Fruit fly (Drosophila melanogaster) whole organism, embryonic: ENCODE data around the gene CG18596.

Experiments
- Ada2b ChIP-seq: fragments of 200-800 bp; sonication (Bioruptor generic); IDR thresholded peaks from 2 replicates; pipeline ENCODE4 v1.3.6; 2022; ENCODE audit warnings: missing biosample characterization, missing genetic modification characterization
- Atf3 ChIP-seq: fragments of 200-800 bp; sonication (Bioruptor generic); optimal IDR thresholded peaks from 3 replicates; lab custom pipeline; 2016; ENCODE audit warnings: missing biosample characterization, missing genetic modification characterization
- Atf6 ChIP-seq: fragments of 200-800 bp; sonication (Bioruptor generic); IDR thresholded peaks from 2 replicates; pipeline ENCODE4 v1.3.6; 2022; ENCODE audit warnings: missing biosample characterization, missing genetic modification characterization
- CG1024 ChIP-seq: fragments of 200-800 bp; sonication (Bioruptor generic); IDR thresholded peaks from 2 replicates; pipeline ENCODE4 v1.3.6; 2022; ENCODE audit warnings: missing biosample characterization, missing genetic modification characterization
- CG10274 ChIP-seq: fragments of 200-800 bp; sonication (Bioruptor generic); optimal IDR thresholded peaks from 3 replicates; lab custom pipeline; 2017; ENCODE audit warnings: missing biosample characterization, mild to moderate bottlenecking, missing genetic modification characterization
- CG11093 ChIP-seq: fragments of 200-800 bp; sonication (Bioruptor generic); IDR thresholded peaks from 3 replicates; pipeline ENCODE4 v1.3.6; 2022; ENCODE audit warnings: missing biosample characterization, missing genetic modification characterization
- CG11247 ChIP-seq: fragments of 200-800 bp; sonication (Bioruptor generic); IDR thresholded peaks from 2 replicates; pipeline ENCODE4 v1.3.6; 2022; ENCODE audit warnings: missing biosample characterization, missing genetic modification characterization
- CG12071 ChIP-seq: fragments of 200-800 bp; sonication (Bioruptor generic); optimal IDR thresholded peaks from 3 replicates; lab custom pipeline; 2018; ENCODE audit warnings: missing biosample characterization, mild to moderate bottlenecking, missing genetic modification characterization
- CG12236 ChIP-seq: fragments of 200-800 bp; sonication (Bioruptor generic); optimal IDR thresholded peaks from 2 replicates; lab custom pipeline; 2016; ENCODE audit warnings: missing biosample characterization, missing genetic modification characterization
- CG13123 ChIP-seq: fragments of 200-800 bp; sonication (Bioruptor generic); optimal IDR thresholded peaks from 2 replicates; lab custom pipeline; 2016; ENCODE audit warnings: missing biosample characterization, missing genetic modification characterization
- CG14965 ChIP-seq: fragments of 200-800 bp; sonication (Bioruptor generic); optimal IDR thresholded peaks from 2 replicates; lab custom pipeline; 2016; ENCODE audit warnings: missing biosample characterization, missing genetic modification characterization, borderline replicate concordance
- CG16779 ChIP-seq: fragments of 200-800 bp; sonication (Bioruptor generic); IDR thresholded peaks from 2 replicates; pipeline ENCODE4 v1.3.6; 2022; ENCODE audit warnings: missing biosample characterization, missing genetic modification characterization
- CG18262 ChIP-seq: fragments of 200-800 bp; optimal IDR thresholded peaks from 3 replicates; lab custom pipeline; 2019; ENCODE audit warnings: missing biosample characterization, mild to moderate bottlenecking, missing genetic modification characterization, moderate library complexity
- CG18599 ChIP-seq: fragments of 200-800 bp; sonication (Bioruptor generic); optimal IDR thresholded peaks from 3 replicates; lab custom pipeline; 2017; ENCODE audit warnings: missing biosample characterization, missing genetic modification characterization, mild to moderate bottlenecking, moderate library complexity, missing genetic modification reagents
- CG31224 ChIP-seq: fragments of 200-800 bp; sonication (Bioruptor generic); IDR thresholded peaks from 2 replicates; pipeline ENCODE4 v1.3.6; 2022; ENCODE audit warnings: missing biosample characterization, missing genetic modification characterization
- CG42726 ChIP-seq: fragments of 200-800 bp; sonication (Bioruptor generic); IDR thresholded peaks from 2 replicates; pipeline ENCODE4 v1.3.6; 2022; ENCODE audit warnings: missing biosample characterization, missing genetic modification characterization; ENCODE audit not compliant: partially characterized antibody
- CG4404 ChIP-seq: fragments of 200-800 bp; sonication (Bioruptor generic); IDR thresholded peaks from 2 replicates; pipeline ENCODE4 v1.3.6; 2022; ENCODE audit warnings: missing biosample characterization, missing genetic modification characterization
- CG5245 ChIP-seq: fragments of 200-800 bp; sonication (Bioruptor generic); optimal IDR thresholded peaks from 3 replicates; lab custom pipeline; 2016; ENCODE audit warnings: missing biosample characterization, missing genetic modification characterization
- CG6654 ChIP-seq: fragments of 200-800 bp; sonication (Bioruptor generic); optimal IDR thresholded peaks from 2 replicates; lab custom pipeline; 2017; ENCODE audit warnings: missing biosample characterization, mild to moderate bottlenecking, missing genetic modification characterization
- CG7556 ChIP-seq: fragments of 200-800 bp; sonication (Bioruptor generic); optimal IDR thresholded peaks from 2 replicates; lab custom pipeline; 2017; ENCODE audit warnings: missing biosample characterization, mild to moderate bottlenecking, missing genetic modification characterization
- CG7928 ChIP-seq: fragments of 200-800 bp; sonication (Bioruptor generic); optimal IDR thresholded peaks from 2 replicates; lab custom pipeline; 2017; ENCODE audit warnings: missing biosample characterization, mild to moderate bottlenecking, missing genetic modification characterization
- CG9727 ChIP-seq: fragments of 200-800 bp; sonication (Bioruptor generic); optimal IDR thresholded peaks from 3 replicates; lab custom pipeline; 2017; ENCODE audit warnings: missing biosample characterization, mild to moderate bottlenecking, missing genetic modification characterization
- Dref ChIP-seq: fragments of 200-800 bp; sonication (Bioruptor generic); IDR thresholded peaks from 2 replicates; pipeline ENCODE4 v1.3.6; 2022; ENCODE audit warnings: missing biosample characterization, missing genetic modification characterization
- E2f2 ChIP-seq: fragments of 200-800 bp; sonication (Bioruptor generic); IDR thresholded peaks from 2 replicates; pipeline ENCODE4 v1.3.6; 2022; ENCODE audit warnings: missing biosample characterization, missing genetic modification characterization
- Ets97D ChIP-seq: fragments of 200-800 bp; sonication (Bioruptor generic); optimal IDR thresholded peaks from 3 replicates; lab custom pipeline; 2016; ENCODE audit warnings: missing biosample characterization, missing genetic modification characterization
- HLH3B ChIP-seq: fragments of 200-800 bp; sonication (Bioruptor generic); IDR thresholded peaks from 2 replicates; pipeline ENCODE4 v1.3.6; 2022; ENCODE audit warnings: missing biosample characterization, missing genetic modification characterization
- HLH4C ChIP-seq: fragments of 200-800 bp; sonication (Bioruptor generic); IDR thresholded peaks from 3 replicates; pipeline ENCODE4 v1.3.6; 2022; ENCODE audit warnings: missing biosample characterization, missing genetic modification characterization; ENCODE audit not compliant: partially characterized antibody
- Hmr ChIP-seq: fragments of 200-800 bp; sonication (Bioruptor generic); optimal IDR thresholded peaks from 3 replicates; lab custom pipeline; 2017; ENCODE audit warnings: mild to moderate bottlenecking, missing biosample characterization, missing genetic modification reagents, missing genetic modification characterization
- Hr3 ChIP-seq: fragments of 200-800 bp; sonication (Bioruptor generic); optimal IDR thresholded peaks from 3 replicates; lab custom pipeline; 2016; ENCODE audit warnings: missing biosample characterization, missing genetic modification characterization
- Mad ChIP-seq: fragments of 200-800 bp; sonication (Bioruptor generic); optimal IDR thresholded peaks from 2 replicates; lab custom pipeline; 2016; ENCODE audit warnings: missing biosample characterization, missing genetic modification characterization
- Max ChIP-seq: fragments of 200-800 bp; sonication (Bioruptor generic); optimal IDR thresholded peaks from 2 replicates; lab custom pipeline; 2016; ENCODE audit warnings: missing biosample characterization, mild to moderate bottlenecking, missing genetic modification characterization
- Opbp ChIP-seq: fragments of 200-800 bp; sonication (Bioruptor generic); IDR thresholded peaks from 3 replicates; pipeline ENCODE4 v1.3.6; 2022; ENCODE audit warnings: missing biosample characterization, missing genetic modification characterization; ENCODE audit not compliant: partially characterized antibody
- Optix ChIP-seq: fragments of 200-800 bp; sonication (Bioruptor generic); IDR thresholded peaks from 3 replicates; pipeline ENCODE4 v1.3.6; 2022; ENCODE audit warnings: missing biosample characterization, missing genetic modification characterization
- chinmo ChIP-seq: fragments of 200-800 bp; sonication (Bioruptor generic); IDR thresholded peaks from 4 replicates; pipeline ENCODE4 v1.3.6; 2022; ENCODE audit warnings: missing biosample characterization, missing genetic modification characterization; ENCODE audit not compliant: partially characterized antibody
- croc ChIP-seq: fragments of 200-800 bp; sonication (Bioruptor generic); conservative IDR thresholded peaks from 3 replicates; pipeline ENCODE4 v1.3.6; 2022; ENCODE audit warnings: missing biosample characterization, missing genetic modification characterization
- crol ChIP-seq: fragments of 200-800 bp; sonication (Bioruptor generic); IDR thresholded peaks from 2 replicates; pipeline ENCODE4 v1.3.6; 2022; ENCODE audit warnings: missing biosample characterization, missing genetic modification characterization
- dati ChIP-seq: fragments of 200-800 bp; sonication (Bioruptor generic); IDR thresholded peaks from 2 replicates; pipeline ENCODE4 v1.3.6; 2022; ENCODE audit warnings: missing biosample characterization, missing genetic modification characterization
- fru ChIP-seq: fragments of >200 bp; optimal IDR thresholded peaks from 2 replicates; lab custom pipeline; 2017
- gcm ChIP-seq: fragments of 200-800 bp; sonication (Bioruptor generic); optimal IDR thresholded peaks from 2 replicates; lab custom pipeline; 2019; ENCODE audit warnings: missing biosample characterization, mild to moderate bottlenecking, missing genetic modification characterization, moderate library complexity
- grau ChIP-seq: fragments of 200-800 bp; optimal IDR thresholded peaks from 3 replicates; lab custom pipeline; 2019; ENCODE audit warnings: missing biosample characterization, mild to moderate bottlenecking, missing genetic modification characterization, moderate library complexity
- hbn ChIP-seq: fragments of 200-800 bp; sonication (Bioruptor generic); IDR thresholded peaks from 2 replicates; pipeline ENCODE4 v1.3.6; 2022; ENCODE audit warnings: missing biosample characterization, missing genetic modification characterization; ENCODE audit not compliant: partially characterized antibody
- lov ChIP-seq, 2 experiments: fragments of 200-800 bp in 1 of 2; fragments of >200 bp in 1 of 2; sonication (Bioruptor generic) in 1 of 2; IDR thresholded peaks in 1 of 2; optimal IDR thresholded peaks in 1 of 2; 2 replicates in 1 of 2; 3 replicates in 1 of 2; pipeline versions ENCODE4 v1.3.6 to Lab custom; 2017 to 2022; ENCODE audit warnings: missing biosample characterization in 1 of 2, missing genetic modification characterization in 1 of 2
- psq ChIP-seq: fragments of 200-800 bp; sonication (Bioruptor generic); optimal IDR thresholded peaks from 2 replicates; lab custom pipeline; 2017; ENCODE audit warnings: missing biosample characterization, missing genetic modification characterization
- sens-2 ChIP-seq: fragments of 200-800 bp; sonication (Bioruptor generic); IDR thresholded peaks from 2 replicates; pipeline ENCODE4 v1.3.6; 2022; ENCODE audit warnings: missing biosample characterization, missing genetic modification characterization
- seq ChIP-seq: fragments of 200-800 bp; sonication (Bioruptor generic); IDR thresholded peaks from 2 replicates; pipeline ENCODE4 v1.3.6; 2022; ENCODE audit warnings: missing biosample characterization, missing genetic modification characterization
- sob ChIP-seq: fragments of 200-800 bp; sonication (Bioruptor generic); IDR thresholded peaks from 2 replicates; pipeline ENCODE4 v1.3.6; 2022; ENCODE audit warnings: missing biosample characterization, missing genetic modification characterization
- trh ChIP-seq: fragments of 200-800 bp; sonication (Bioruptor generic); optimal IDR thresholded peaks from 2 replicates; lab custom pipeline; 2016; ENCODE audit warnings: missing biosample characterization, missing genetic modification characterization
- wek ChIP-seq: fragments of 200-800 bp; sonication (Bioruptor generic); optimal IDR thresholded peaks from 3 replicates; lab custom pipeline; 2018; ENCODE audit warnings: missing biosample characterization, mild to moderate bottlenecking, missing genetic modification characterization, moderate library complexity
- zen ChIP-seq: fragments of 200-800 bp; sonication (Bioruptor generic); optimal IDR thresholded peaks from 3 replicates; lab custom pipeline; 2018; ENCODE audit warnings: missing biosample characterization, mild to moderate bottlenecking, missing genetic modification characterization, moderate library complexity

The CG18596 gene

dm6 chr3R:22410537-22411360 is 35.0 kb downstream of the CG18596 start, which contains the start of the genes CG13850 and lqfR (continued):
- peak; percentile 86 for TF ChIP-seq Max (GFP tag; lab: Kevin White, UChicago)
- peak; percentile 81 for TF ChIP-seq CG7556 (GFP tag; lab: Kevin White, UChicago)
- no peak for TF ChIP-seq chinmo (GFP tag; lab: Robert Waterston, UW)
- peak; percentile 29 for TF ChIP-seq zen
- TF ChIP-seq CG13123 (GFP tag; lab: Kevin White, UChicago), result peak; percentile 63
- TF ChIP-seq Dref (GFP tag; lab: Robert Waterston, UW), result peak; percentile 36; the same call in 1 of the 2 replicates
- TF ChIP-seq CG10274 (GFP tag; lab: Kevin White, UChicago), result peak; percentile 54
- peak; percentile 37 for TF ChIP-seq Atf3 (GFP tag; lab: Kevin White, UChicago)
- no peak for TF ChIP-seq fru
- TF ChIP-seq sens-2 (GFP tag; lab: Robert Waterston, UW), result no peak
- TF ChIP-seq Mad (GFP tag; lab: Kevin White, UChicago), result peak; percentile 66
- no peak for TF ChIP-seq HLH4C (GFP tag; lab: Robert Waterston, UW)
- no peak for TF ChIP-seq wek
- TF ChIP-seq Ada2b, result no peak; the same call in 1 of the 2 replicates
- no peak for TF ChIP-seq crol
- TF ChIP-seq CG11247, result peak; percentile 52; the same call in 1 of the 2 replicates
- no peak for TF ChIP-seq CG42726 (GFP tag; lab: Robert Waterston, UW)
- TF ChIP-seq seq, result no peak
- peak; percentile 80 for TF ChIP-seq Hmr
- TF ChIP-seq Opbp (GFP tag; lab: Robert Waterston, UW), result no peak
- no peak for TF ChIP-seq CG16779 (GFP tag; lab: Robert Waterston, UW)
- peak; percentile 77 for TF ChIP-seq CG9727 (GFP tag; lab: Kevin White, UChicago)
- TF ChIP-seq hbn (GFP tag; lab: Robert Waterston, UW), result no peak
- TF ChIP-seq sob (GFP tag; lab: Robert Waterston, UW), result peak; percentile 82
- peak; percentile 40 for TF ChIP-seq CG6654 (GFP tag; lab: Kevin White, UChicago)
- TF ChIP-seq gcm (GFP tag; lab: Kevin White, UChicago), result no peak
- TF ChIP-seq CG4404 (GFP tag; lab: Robert Waterston, UW), result peak; percentile 66; the same call in 1 of the 2 replicates
- TF ChIP-seq croc (GFP tag; lab: Robert Waterston, UW), result peak; percentile 39; the same call in 1 of the 3 replicates
- no peak for TF ChIP-seq CG12071 (GFP tag; lab: Kevin White, UChicago)
- no peak for TF ChIP-seq CG1024
- peak; percentile 84 for TF ChIP-seq Hr3 (GFP tag; lab: Kevin White, UChicago)
- TF ChIP-seq CG11093 (GFP tag; lab: Robert Waterston, UW), result no peak
- no peak for TF ChIP-seq dati
- TF ChIP-seq Atf6 (GFP tag; lab: Robert Waterston, UW), result no peak
- no peak for TF ChIP-seq CG14965 (GFP tag; lab: Kevin White, UChicago)
- TF ChIP-seq CG12236, result peak; percentile 26
- peak; percentile 8 for TF ChIP-seq psq (GFP tag; lab: Kevin White, UChicago)
- peak; percentile 53 for TF ChIP-seq CG18599 (GFP tag; lab: Kevin White, UChicago)
- peak; percentile 70 for TF ChIP-seq Ets97D
- peak; percentile 22 for TF ChIP-seq CG7928 (GFP tag; lab: Kevin White, UChicago)
- no peak for TF ChIP-seq lov (optimal IDR thresholded peaks at IDR 0.05; lab: Kevin White, UChicago)
- no peak for TF ChIP-seq lov (GFP tag; IDR thresholded peaks at IDR 0.05; lab: Robert Waterston, UW)
- no peak for TF ChIP-seq E2f2
- TF ChIP-seq trh (GFP tag; lab: Kevin White, UChicago), result peak; percentile 68
- peak; percentile 76 for TF ChIP-seq CG18262 (tag; lab: Kevin White, UChicago)
- TF ChIP-seq HLH3B (GFP tag; lab: Robert Waterston, UW), result peak; percentile 57; the same call in 1 of the 2 replicates
- TF ChIP-seq CG5245 (GFP tag; lab: Kevin White, UChicago), result peak; percentile 65
- TF ChIP-seq grau, result peak; percentile 75
- no peak for TF ChIP-seq Optix (GFP tag; lab: Robert Waterston, UW)
- TF ChIP-seq CG31224 (GFP tag; lab: Robert Waterston, UW), result peak; percentile 41; the same call in 1 of the 2 replicates
